Fruit fly (Drosophila melanogaster) S2 (cell line): Measurements from ENCODE around the gene senju.

Source experiments
- CG8478 ChIP-seq: fragments of >200 bp; optimal IDR thresholded peaks from 2 replicates; lab custom pipeline; 2018
- CTCF ChIP-seq, 2 experiments: fragments of >200 bp; optimal IDR thresholded peaks; 2 replicates each; lab custom pipeline; 2018

dm6 chr2L:5060515-5060914 is 7.9 kb downstream of the senju start, which contains the start of gene qtc:
- TF ChIP-seq CTCF (optimal IDR thresholded peaks at IDR 0.05; lab: Kevin White, UChicago) (no peak), CG8478 (no peak)
